Worm (Caenorhabditis elegans): ENCODE results near the gene nspf-2.

Gene nspf-2

DNA sequence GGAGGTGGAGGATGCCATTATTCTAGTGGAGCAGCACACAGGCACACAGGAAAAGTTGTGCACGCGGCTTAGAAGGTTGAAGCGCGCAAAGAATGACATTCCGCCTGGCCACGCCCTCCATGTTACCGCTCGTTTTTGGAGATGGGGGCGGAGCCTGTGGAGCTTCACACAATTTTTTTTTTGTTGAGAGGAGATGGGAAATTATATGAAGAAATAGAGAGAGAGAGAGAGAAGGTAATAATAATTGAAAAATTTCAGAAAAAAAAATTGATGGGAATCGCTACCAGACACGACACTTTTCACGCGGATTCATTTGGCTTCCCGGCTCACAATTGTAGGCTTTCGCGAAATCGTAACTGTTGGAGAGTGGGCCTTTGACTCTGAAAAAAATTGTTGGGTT, 28.6 kb downstream of the nspf-2 start, which contains the start of gene T05A8.3:
T05A8.3 (minus strand) TSS at position 101 of the 400 bp plus-strand sequence.
- TF ChIP-seq lin-54 (GFP tag; optimal IDR thresholded peaks at IDR 0.05) = no peak
- 0 out of 2 replicates have a peak, but pooled peaks have one; percentile 26 for TF ChIP-seq zfh-2 (GFP tag; conservative IDR thresholded peaks at IDR 0.05)

DNA sequence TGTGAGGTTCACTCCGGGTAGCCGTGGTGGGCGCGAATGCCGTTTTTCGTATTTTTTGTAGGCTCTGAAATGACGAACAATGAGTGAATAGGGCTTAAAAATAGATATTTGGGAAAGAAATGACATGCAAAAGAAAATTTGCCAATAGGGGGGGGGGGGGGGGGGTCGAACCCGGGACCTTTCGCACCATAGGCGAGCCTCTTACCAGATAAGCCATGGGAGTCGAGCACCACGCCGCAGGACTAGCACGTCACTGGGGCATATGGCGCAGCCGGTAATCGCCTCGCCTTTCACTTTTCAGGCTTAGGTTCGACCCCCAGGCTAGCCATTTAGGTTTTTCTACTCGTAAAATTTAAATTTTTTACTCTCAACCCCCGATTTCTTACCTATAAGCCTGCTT, 30.5 kb downstream of the nspf-2 start:
- TF ChIP-seq mcd-1 (GFP tag; IDR thresholded peaks at IDR 0.05) (0 out of 2 replicates have a peak, but pooled peaks have one; percentile 10), F39B2.1 (GFP tag; IDR thresholded peaks at IDR 0.05) (no peak), egrh-3 (GFP tag; IDR thresholded peaks at IDR 0.05) (peak; percentile 74; the same call in 1 of the 2 replicates), zfh-2 (GFP tag; conservative IDR thresholded peaks at IDR 0.05) (peak; percentile 81), cebp-1 (GFP tag; IDR thresholded peaks at IDR 0.05) (no peak), cebp-1 (tag; optimal IDR thresholded peaks at IDR 0.05) (no peak)

ce11 chrII:2721992-2722391, 33.3 kb downstream of the nspf-2 start:
- TF ChIP-seq tbp1 (GFP tag; optimal IDR thresholded peaks at IDR 0.05) = peak; percentile 63
- peak; percentile 52 for TF ChIP-seq zfh-2 (GFP tag; conservative IDR thresholded peaks at IDR 0.05)
- TF ChIP-seq rpc-1 (optimal IDR thresholded peaks at IDR 0.05) = no peak
- peak; percentile 32 for TF ChIP-seq rpc-1 (tag; optimal IDR thresholded peaks at IDR 0.05)
- TF ChIP-seq T07F8.4 (tag; optimal IDR thresholded peaks at IDR 0.05) = no peak
- TF ChIP-seq lsy-27 (tag; optimal IDR thresholded peaks at IDR 0.05; ENCODE audit: borderline replicate concordance, insufficient read depth) = no peak

ce11 chrII:2725561-2725960, 36.8 kb downstream of the nspf-2 start, which contains the start of the genes T05A8.11 and nep-2:
Gene T05A8.11 (minus strand): TSS chrII:2725661.
Gene nep-2 (minus strand): TSS chrII:2725752.
- TF ChIP-seq egl-44 (GFP tag; IDR thresholded peaks at IDR 0.05) = no peak
- no peak for TF ChIP-seq F37B4.10 (GFP tag; IDR thresholded peaks at IDR 0.05)
- no peak for TF ChIP-seq ztf-3 (GFP tag; optimal IDR thresholded peaks at IDR 0.05)
- TF ChIP-seq attf-3 (GFP tag; conservative IDR thresholded peaks at IDR 0.05) = no peak
- no peak for TF ChIP-seq snpc-1.3 (tag; optimal IDR thresholded peaks at IDR 0.05; ENCODE audit: insufficient read depth)
- no peak for TF ChIP-seq dpff-1 (tag; optimal IDR thresholded peaks at IDR 0.05)
- TF ChIP-seq sptf-2 (GFP tag; optimal IDR thresholded peaks at IDR 0.05) = no peak
- no peak for TF ChIP-seq egrh-3 (GFP tag; IDR thresholded peaks at IDR 0.05)
- TF ChIP-seq ztf-25 (GFP tag; IDR thresholded peaks at IDR 0.05) = no peak
- TF ChIP-seq F55B11.4 (tag; optimal IDR thresholded peaks at IDR 0.05; ENCODE audit: borderline replicate concordance, insufficient read depth) = no peak
- no peak for TF ChIP-seq ztf-6 (GFP tag; IDR thresholded peaks at IDR 0.05)

ce11 chrII:2726774-2727173, 38.1 kb downstream of the nspf-2 start:
- TF ChIP-seq sea-2 (GFP tag; IDR thresholded peaks at IDR 0.05) (no peak), T07F8.4 (tag; optimal IDR thresholded peaks at IDR 0.05) (no peak), snpc-1.3 (tag; optimal IDR thresholded peaks at IDR 0.05; ENCODE audit: insufficient read depth) (no peak), ztf-3 (GFP tag; optimal IDR thresholded peaks at IDR 0.05) (no peak), ceh-79 (tag; optimal IDR thresholded peaks at IDR 0.05) (no peak), nfya-2 (GFP tag; IDR thresholded peaks at IDR 0.05) (no peak), F57C9.4 (tag; optimal IDR thresholded peaks at IDR 0.05) (no peak), Y79H2A.3 (GFP tag; conservative IDR thresholded peaks at IDR 0.05) (no peak), lsl-1 (GFP tag; optimal IDR thresholded peaks at IDR 0.05) (no peak), chd-7 (tag; optimal IDR thresholded peaks at IDR 0.05) (no peak), madf-3 (GFP tag; IDR thresholded peaks at IDR 0.05) (no peak), hrde-1 (tag; optimal IDR thresholded peaks at IDR 0.05; ENCODE audit: borderline replicate concordance) (no peak), snpc-1.1 (tag; optimal IDR thresholded peaks at IDR 0.05; ENCODE audit: insufficient read depth) (no peak), ets-4 (GFP tag; optimal IDR thresholded peaks at IDR 0.05) (no peak), lir-1 (GFP tag; conservative IDR thresholded peaks at IDR 0.05) (no peak), dpl-1 (GFP tag; optimal IDR thresholded peaks at IDR 0.05) (no peak), atf-7 (tag; optimal IDR thresholded peaks at IDR 0.05) (no peak), ceh-91 (GFP tag; IDR thresholded peaks at IDR 0.05) (no peak)
